Fruit fly (Drosophila melanogaster) Kc167 (cell line): ENCODE measurements around the gene Ugt36D1.

Experiments
- Myc ChIP-seq: fragments of >200 bp; optimal IDR thresholded peaks from 2 replicates; lab custom pipeline; 2017; ENCODE audit warnings: missing external identifiers
- Sin3A ChIP-seq: fragments of >200 bp; optimal IDR thresholded peaks from 2 replicates; lab custom pipeline; 2018; ENCODE audit warnings: missing external identifiers
- h ChIP-seq: fragments of >200 bp; optimal IDR thresholded peaks from 3 replicates; lab custom pipeline; 2018; ENCODE audit warnings: missing external identifiers
- insv ChIP-seq: fragments of >200 bp; optimal IDR thresholded peaks from 3 replicates; lab custom pipeline; 2018; ENCODE audit warnings: missing external identifiers
- psq ChIP-seq: fragments of >200 bp; optimal IDR thresholded peaks from 2 replicates; lab custom pipeline; 2017; ENCODE audit warnings: missing external identifiers

DNA sequence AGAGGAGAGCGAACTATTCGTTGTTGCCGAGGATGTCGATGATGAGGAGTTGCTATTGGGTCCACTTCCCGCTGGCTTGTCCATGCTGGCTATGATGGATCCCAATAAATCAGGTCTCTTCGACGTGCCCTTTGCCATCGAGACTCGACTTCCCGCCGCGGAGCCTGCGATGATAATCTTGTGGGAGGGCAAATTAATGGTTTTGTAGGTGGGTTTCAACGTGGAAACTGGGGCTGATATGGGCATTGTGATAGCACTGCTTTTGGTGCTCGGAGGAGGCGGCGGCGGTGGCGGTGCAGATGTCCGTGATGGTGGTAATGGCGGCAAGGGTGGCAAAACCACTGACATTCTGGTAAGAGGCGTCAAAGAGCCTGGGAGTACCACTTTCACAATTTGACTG is 11.2 kb downstream of the Ugt36D1 start:
- no peak for TF ChIP-seq psq (lab: Kevin White, UChicago)
- no peak for TF ChIP-seq Sin3A
- TF ChIP-seq h (lab: Kevin White, UChicago), result no peak
- no peak for TF ChIP-seq Myc (lab: Kevin White, UChicago)
- TF ChIP-seq insv, result no peak
